Worm (Caenorhabditis elegans) whole organism, L1 larva: Measurements from ENCODE around the gene scl-10.
A peak's percentile ranks its signal among the peaks of the same experiment; 100 is the strongest.

Experiments used
- C04F5.9 ChIP-seq: sonication (generic microtip); optimal IDR thresholded peaks from 2 replicates; lab custom pipeline; 2016; ENCODE audit warnings: missing genetic modification characterization, missing compliant biosample characterization
- C34B4.2 ChIP-seq: sonication (generic microtip); optimal IDR thresholded peaks from 2 replicates; lab custom pipeline; 2017; ENCODE audit warnings: mild to moderate bottlenecking, missing genetic modification characterization, missing compliant biosample characterization
- Y116A8C.19 ChIP-seq: sonication (generic microtip); optimal IDR thresholded peaks from 2 replicates; lab custom pipeline; 2016; ENCODE audit warnings: missing compliant biosample characterization, missing genetic modification characterization, borderline replicate concordance
- blmp-1 ChIP-seq: fragments of 150-350 bp; optimal IDR thresholded peaks from 2 replicates; lab custom pipeline; 2014; ENCODE audit warnings: missing biosample characterization, missing genetic modification characterization
- ceh-8 ChIP-seq: fragments of 200-800 bp; sonication (Bioruptor generic); optimal IDR thresholded peaks from 2 replicates; lab custom pipeline; 2018; ENCODE audit warnings: mild to moderate bottlenecking, missing genetic modification characterization, moderate library complexity, missing compliant biosample characterization
- efl-1 ChIP-seq, 4 experiments: fragments of 150-350 bp; optimal IDR thresholded peaks in 3 of 4; peaks in 1 of 4; 1 replicate in 1 of 4; 2 replicates in 3 of 4; lab custom pipeline; 2014; ENCODE audit warnings: missing biosample characterization in 2 of 4, missing genetic modification characterization in 2 of 4, missing genetic modification reagents in 2 of 4
- elt-2 ChIP-seq: sonication (generic microtip); optimal IDR thresholded peaks from 2 replicates; lab custom pipeline; 2016; ENCODE audit warnings: missing genetic modification characterization, mild to moderate bottlenecking, inconsistent platforms, missing compliant biosample characterization, missing genetic modification reagents
- elt-3 ChIP-seq, 6 experiments: fragments of 150-350 bp in 1 of 6; sonication (generic microtip); optimal IDR thresholded peaks; 2 replicates each; lab custom pipeline; 2017 to 2018; ENCODE audit warnings: missing biosample characterization in 6 of 6, missing genetic modification characterization in 6 of 6, inconsistent platforms in 1 of 6
- ets-5 ChIP-seq: fragments of 200-800 bp; sonication (Bioruptor generic); IDR thresholded peaks from 2 replicates; pipeline ENCODE4 v1.3.6; 2022; ENCODE audit warnings: missing genetic modification characterization, missing compliant biosample characterization
- fkh-4 ChIP-seq: sonication (generic microtip); optimal IDR thresholded peaks from 2 replicates; lab custom pipeline; 2016; ENCODE audit warnings: missing compliant biosample characterization, missing genetic modification characterization, borderline replicate concordance
- hpl-2 ChIP-seq: fragments of 150-350 bp; optimal IDR thresholded peaks from 2 replicates; lab custom pipeline; 2014; ENCODE audit warnings: missing biosample characterization, missing genetic modification reagents, missing genetic modification characterization
- irx-1 ChIP-seq: sonication (generic microtip); optimal IDR thresholded peaks from 2 replicates; lab custom pipeline; 2016; ENCODE audit warnings: missing genetic modification characterization, missing compliant biosample characterization
- isw-1 ChIP-seq: fragments of 200-800 bp; sonication (Bioruptor generic); IDR thresholded peaks from 2 replicates; pipeline ENCODE4 v1.3.6; 2022; ENCODE audit warnings: missing genetic modification characterization, missing compliant biosample characterization
- jun-1 ChIP-seq: fragments of 150-350 bp; optimal IDR thresholded peaks from 2 replicates; lab custom pipeline; 2014; ENCODE audit warnings: missing biosample characterization, missing genetic modification reagents, missing genetic modification characterization
- lin-35 ChIP-seq, 2 experiments: fragments of 150-350 bp; optimal IDR thresholded peaks; 2 replicates each; lab custom pipeline; 2014; ENCODE audit warnings: missing biosample characterization in 2 of 2, missing genetic modification characterization in 2 of 2, missing genetic modification reagents in 2 of 2
- mab-9 ChIP-seq: fragments of 200-800 bp; sonication (Bioruptor generic); IDR thresholded peaks from 2 replicates; pipeline ENCODE4 v1.3.6; 2022; ENCODE audit warnings: missing genetic modification reagents, missing genetic modification characterization, missing compliant biosample characterization
- mdl-1 ChIP-seq, 2 experiments: fragments of 150-350 bp; optimal IDR thresholded peaks; 2 replicates each; lab custom pipeline; 2014 to 2017; ENCODE audit warnings: missing biosample characterization in 2 of 2, missing genetic modification characterization in 2 of 2, inconsistent platforms in 1 of 2
- mef-2 ChIP-seq: fragments of 150-350 bp; optimal IDR thresholded peaks from 2 replicates; lab custom pipeline; 2014; ENCODE audit warnings: missing biosample characterization, missing genetic modification characterization
- nhr-12 ChIP-seq: sonication (generic microtip); optimal IDR thresholded peaks from 2 replicates; lab custom pipeline; 2017; ENCODE audit warnings: missing biosample characterization, missing genetic modification characterization
- nhr-28 ChIP-seq: fragments of 150-350 bp; optimal IDR thresholded peaks from 2 replicates; lab custom pipeline; 2014; ENCODE audit warnings: missing biosample characterization, missing genetic modification characterization
- nhr-47 ChIP-seq: sonication (generic microtip); optimal IDR thresholded peaks from 2 replicates; lab custom pipeline; 2016; ENCODE audit warnings: mild to moderate bottlenecking, missing genetic modification characterization, moderate library complexity, missing compliant biosample characterization
- nhr-71 ChIP-seq: sonication (generic microtip); optimal IDR thresholded peaks from 2 replicates; lab custom pipeline; 2016; ENCODE audit warnings: mild to moderate bottlenecking, missing genetic modification characterization, moderate library complexity, missing compliant biosample characterization
- nhr-76 ChIP-seq: sonication (generic microtip); optimal IDR thresholded peaks from 2 replicates; lab custom pipeline; 2017; ENCODE audit warnings: missing biosample characterization, missing genetic modification characterization
- pax-3 ChIP-seq: fragments of 200-800 bp; sonication (Bioruptor generic); optimal IDR thresholded peaks from 2 replicates; lab custom pipeline; 2018; ENCODE audit warnings: mild to moderate bottlenecking, missing genetic modification characterization, moderate library complexity, missing compliant biosample characterization
- rnt-1 ChIP-seq: sonication (generic microtip); optimal IDR thresholded peaks from 2 replicates; lab custom pipeline; 2016; ENCODE audit warnings: mild to moderate bottlenecking, missing genetic modification characterization, moderate library complexity, missing compliant biosample characterization
- skn-1 ChIP-seq: fragments of 150-350 bp; optimal IDR thresholded peaks from 2 replicates; lab custom pipeline; 2014; ENCODE audit warnings: missing biosample characterization, missing genetic modification characterization
- snu-23 ChIP-seq: sonication (generic microtip); optimal IDR thresholded peaks from 2 replicates; lab custom pipeline; 2016; ENCODE audit warnings: missing genetic modification characterization, missing compliant biosample characterization
- sptf-1 ChIP-seq: fragments of 150-350 bp; optimal IDR thresholded peaks from 2 replicates; lab custom pipeline; 2014; ENCODE audit warnings: missing biosample characterization, missing genetic modification characterization
- sup-37 ChIP-seq: fragments of 200-800 bp; sonication (Bioruptor generic); optimal IDR thresholded peaks from 2 replicates; lab custom pipeline; 2018; ENCODE audit warnings: mild to moderate bottlenecking, missing genetic modification characterization, missing compliant biosample characterization
- unc-30 ChIP-seq: sonication (generic microtip); optimal IDR thresholded peaks from 2 replicates; lab custom pipeline; 2017; ENCODE audit warnings: missing biosample characterization, missing genetic modification characterization
- unc-98 ChIP-seq: fragments of 200-800 bp; sonication (Bioruptor generic); IDR thresholded peaks from 2 replicates; pipeline ENCODE4 v1.3.6; 2022; ENCODE audit warnings: missing genetic modification characterization, missing compliant biosample characterization
- zag-1 ChIP-seq: fragments of 150-350 bp; optimal IDR thresholded peaks from 2 replicates; lab custom pipeline; 2014; ENCODE audit warnings: missing biosample characterization, missing genetic modification characterization
- zip-4 ChIP-seq: fragments of 200-800 bp; sonication (Bioruptor generic); optimal IDR thresholded peaks from 2 replicates; lab custom pipeline; 2018; ENCODE audit warnings: mild to moderate bottlenecking, missing genetic modification characterization, moderate library complexity, missing compliant biosample characterization
- ztf-11 ChIP-seq, 2 experiments: sonication (generic microtip); optimal IDR thresholded peaks; 2 replicates each; lab custom pipeline; 2016 to 2017; ENCODE audit warnings: missing genetic modification characterization in 2 of 2, missing biosample characterization in 1 of 2, missing compliant biosample characterization in 1 of 2
- ztf-4 ChIP-seq: fragments of 150-350 bp; optimal IDR thresholded peaks from 2 replicates; lab custom pipeline; 2014; ENCODE audit warnings: missing biosample characterization, missing genetic modification characterization

The scl-10 gene

ce11 chrIV:13035302-13035701, 13.0 kb upstream of the scl-10 start:
- TF ChIP-seq ztf-4 (no peak), efl-1 (optimal IDR thresholded peaks at IDR 0.05; lab: Kevin White, UChicago) (no peak), efl-1 (GFP tag; optimal IDR thresholded peaks at IDR 0.05 in 1 of 2; lab: Kevin White, UChicago) (peak in 1 of 2 experiments; percentile 64)

DNA sequence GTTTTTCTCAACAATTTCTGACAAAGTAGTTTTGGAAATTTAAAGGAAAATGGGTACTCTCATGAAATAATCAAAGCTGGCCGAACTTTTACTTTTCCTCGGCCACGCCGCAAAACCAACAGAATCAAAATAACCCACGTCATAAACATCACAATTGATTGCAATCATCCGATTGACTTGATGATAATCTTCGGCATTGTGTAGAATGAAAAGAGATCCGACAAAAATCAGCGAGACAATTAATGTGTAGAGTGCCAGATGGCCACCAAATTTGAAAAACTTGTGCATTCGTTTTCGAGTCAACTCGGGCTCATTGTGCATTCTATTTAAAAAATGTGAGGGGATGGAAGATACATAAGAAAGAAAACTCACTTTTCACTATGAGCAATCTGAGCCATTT, 11.4 kb upstream of the scl-10 start:
- TF ChIP-seq nhr-12 (tag; lab: Kevin White, UChicago) (no peak), blmp-1 (tag; lab: Kevin White, UChicago) (peak; percentile 7)
- TF ChIP-seq, all 84 proteins: peak for 1

- TF ChIP-seq fkh-4 (tag; lab: Kevin White, UChicago) (no peak), elt-3 (tag; optimal IDR thresholded peaks at IDR 0.05; lab: Kevin White, UChicago) (no peak), lin-35 (GFP tag; optimal IDR thresholded peaks at IDR 0.05; lab: Kevin White, UChicago) (no peak), mef-2 (no peak), C34B4.2 (tag; lab: Kevin White, UChicago) (no peak), jun-1 (no peak), snu-23 (GFP tag; lab: Kevin White, UChicago) (no peak), nhr-71 (tag; lab: Kevin White, UChicago) (no peak), irx-1 (tag; lab: Kevin White, UChicago) (no peak), ceh-8 (GFP tag; lab: Kevin White, UChicago) (no peak), ztf-11 (tag; optimal IDR thresholded peaks at IDR 0.05; lab: Kevin White, UChicago) (no peak), zag-1 (no peak)
- TF ChIP-seq, all 84 proteins: peak for 0
Measured at ce11 chrIV:13038888-13039287, 9.4 kb upstream of the scl-10 start, which contains the start of gene F49E11.2. F49E11.2 (minus strand) TSS chrIV:13038988.

DNA sequence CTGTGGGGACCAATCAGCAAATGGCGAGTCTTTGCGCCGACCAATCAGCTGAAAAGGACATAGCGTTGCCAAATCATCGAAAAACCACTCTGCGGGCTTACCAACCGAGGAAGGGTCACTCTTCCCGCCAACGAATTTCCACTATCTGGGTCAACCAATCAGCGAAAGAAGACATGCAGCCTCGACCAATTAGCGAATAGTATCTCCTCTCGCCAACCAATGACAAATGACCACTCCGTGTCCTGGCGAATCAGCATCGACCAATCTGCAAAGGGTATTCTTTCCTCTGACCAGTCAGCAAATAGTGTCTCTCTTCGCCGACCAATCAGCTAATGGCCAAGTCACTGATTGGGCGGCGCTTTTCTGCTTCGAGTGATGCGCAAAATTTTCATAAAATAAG, 6.8 kb upstream of the scl-10 start:
- no peak for TF ChIP-seq hpl-2 (GFP tag; lab: Kevin White, UChicago)
- TF ChIP-seq efl-1 (optimal IDR thresholded peaks at IDR 0.05; lab: Kevin White, UChicago): no peak
- TF ChIP-seq efl-1 (GFP tag; optimal IDR thresholded peaks at IDR 0.05 in 1 of 2; lab: Kevin White, UChicago): peak in 1 of 2 experiments; percentile 77
- TF ChIP-seq unc-98 (GFP tag; lab: Robert Waterston, UW): no peak

ce11 chrIV:13042091-13042490, 6.2 kb upstream of the scl-10 start, which contains the start of gene amt-2:
amt-2 (plus strand) TSS chrIV:13042391.
- TF ChIP-seq pax-3: no peak
- no peak for TF ChIP-seq elt-2 (tag; lab: Kevin White, UChicago)
- TF ChIP-seq nhr-76 (tag; lab: Kevin White, UChicago): no peak
- no peak for TF ChIP-seq zip-4 (GFP tag; lab: Kevin White, UChicago)
- TF ChIP-seq sptf-1: no peak
- TF ChIP-seq mdl-1 (tag; optimal IDR thresholded peaks at IDR 0.05; lab: Kevin White, UChicago): no peak
- TF ChIP-seq skn-1: no peak
- no peak for TF ChIP-seq sup-37
- TF ChIP-seq nhr-47 (tag; lab: Kevin White, UChicago): no peak
- no peak for TF ChIP-seq nhr-28 (tag; lab: Kevin White, UChicago)
- TF ChIP-seq Y116A8C.19 (tag; lab: Kevin White, UChicago): no peak
- TF ChIP-seq isw-1: no peak
- TF ChIP-seq rnt-1 (tag; lab: Kevin White, UChicago): no peak
- no peak for TF ChIP-seq fkh-4 (tag; lab: Kevin White, UChicago)

DNA sequence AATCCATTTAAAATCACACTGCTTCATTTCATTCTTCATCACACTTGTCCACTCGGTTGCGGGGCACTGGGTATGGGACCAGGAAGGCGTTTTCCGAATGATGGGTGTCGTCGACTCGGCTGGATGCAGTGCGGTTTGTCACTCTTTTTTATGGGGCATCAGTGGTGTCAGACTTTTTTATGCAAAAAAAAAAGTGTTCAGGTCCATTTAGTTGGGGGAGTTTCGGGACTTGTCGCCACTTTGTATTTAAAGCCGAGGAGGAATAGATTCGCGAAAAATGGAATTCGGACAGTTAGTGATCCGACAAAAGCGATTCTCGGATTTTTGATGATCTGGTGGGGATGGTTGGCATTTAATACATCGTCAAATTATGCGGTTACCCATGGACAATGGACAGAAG, 3.3 kb upstream of the scl-10 start:
- TF ChIP-seq unc-30 (tag; lab: Kevin White, UChicago) (no peak), mab-9 (no peak), lin-35 (GFP tag; optimal IDR thresholded peaks at IDR 0.05; lab: Kevin White, UChicago) (no peak), Y116A8C.19 (tag; lab: Kevin White, UChicago) (no peak), ets-5 (GFP tag; lab: Robert Waterston, UW) (no peak), C04F5.9 (tag; lab: Kevin White, UChicago) (no peak)
